Worm (Caenorhabditis elegans) whole organism, L4 larva: Measurements from ENCODE around the gene col-129.

Experiments used
- daf-8 ChIP-seq: fragments of 200-800 bp; sonication (Bioruptor generic); IDR thresholded peaks from 2 replicates; pipeline ENCODE4 v1.3.6; 2022; ENCODE audit warnings: missing genetic modification characterization, missing compliant biosample characterization
- nhr-48 ChIP-seq: sonication (generic microtip); optimal IDR thresholded peaks from 2 replicates; lab custom pipeline; 2016; ENCODE audit warnings: mild to moderate bottlenecking, missing genetic modification characterization, missing compliant biosample characterization
- snpc-4 ChIP-seq: fragments of 150-350 bp; optimal IDR thresholded peaks from 2 replicates; lab custom pipeline; 2014; ENCODE audit warnings: missing biosample characterization, missing genetic modification characterization

DNA sequence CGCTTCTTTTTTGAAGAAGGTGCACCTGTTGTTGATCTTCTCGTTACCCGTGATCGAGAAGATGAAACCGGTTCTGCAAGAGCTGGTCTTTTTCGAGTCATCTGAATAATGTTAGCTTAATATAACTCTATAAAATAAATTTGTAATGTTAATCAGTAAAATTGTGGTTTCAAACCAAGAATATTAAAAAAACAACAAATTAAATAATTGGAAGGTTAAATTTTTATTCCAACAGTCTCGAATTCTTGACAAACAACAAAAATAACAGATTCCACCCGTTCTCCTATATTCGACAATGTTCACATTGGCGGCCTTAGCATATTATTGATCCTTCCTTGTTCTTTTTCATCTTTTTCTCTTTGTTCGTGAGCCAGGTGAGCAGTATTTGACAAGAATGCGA is 18.1 kb downstream of the col-129 start, which contains the start of gene mig-32:
- TF ChIP-seq snpc-4 (tag; lab: Kevin White, UChicago), result no peak
- TF ChIP-seq nhr-48 (tag; lab: Kevin White, UChicago), result no peak
- TF ChIP-seq daf-8 (GFP tag; lab: Robert Waterston, UW), result no peak
